Fruit fly (Drosophila melanogaster) whole organism, prepupa: ENCODE measurements around the gene CG11593.

Experiments
- CG10631 ChIP-seq: fragments of 200-800 bp; sonication (Bioruptor generic); optimal IDR thresholded peaks from 2 replicates; lab custom pipeline; 2016; ENCODE audit warnings: missing biosample characterization, missing genetic modification characterization
- CG11762 ChIP-seq: fragments of 200-800 bp; sonication (Bioruptor generic); optimal IDR thresholded peaks from 3 replicates; lab custom pipeline; 2016; ENCODE audit warnings: missing biosample characterization, missing genetic modification characterization; ENCODE audit not compliant: insufficient read depth
- CG11902 ChIP-seq: fragments of 200-800 bp; sonication (Bioruptor generic); optimal IDR thresholded peaks from 3 replicates; lab custom pipeline; 2016; ENCODE audit warnings: missing biosample characterization, missing genetic modification characterization
- CG15336 ChIP-seq: fragments of 200-800 bp; sonication (Bioruptor generic); IDR thresholded peaks from 2 replicates; pipeline ENCODE4 v1.3.6; 2022; ENCODE audit warnings: missing biosample characterization, missing genetic modification characterization
- CG1621 ChIP-seq: fragments of 200-800 bp; sonication (Bioruptor generic); optimal IDR thresholded peaks from 3 replicates; lab custom pipeline; 2018; ENCODE audit warnings: missing biosample characterization, mild to moderate bottlenecking, missing genetic modification characterization
- CG16779 ChIP-seq: fragments of 200-800 bp; sonication (Bioruptor generic); optimal IDR thresholded peaks from 3 replicates; lab custom pipeline; 2017; ENCODE audit warnings: missing biosample characterization, mild to moderate bottlenecking, missing genetic modification characterization
- CG3032 ChIP-seq: fragments of 200-800 bp; optimal IDR thresholded peaks from 2 replicates; lab custom pipeline; 2019; ENCODE audit warnings: missing biosample characterization, mild to moderate bottlenecking, missing genetic modification characterization, moderate library complexity
- CG32006 ChIP-seq: fragments of 200-800 bp; sonication (Bioruptor generic); optimal IDR thresholded peaks from 3 replicates; lab custom pipeline; 2017; ENCODE audit warnings: missing biosample characterization, mild to moderate bottlenecking, missing genetic modification characterization
- CG34406 ChIP-seq: fragments of 200-800 bp; sonication (Bioruptor generic); optimal IDR thresholded peaks from 3 replicates; lab custom pipeline; 2016; ENCODE audit warnings: missing biosample characterization, missing genetic modification characterization
- CG4318 ChIP-seq: fragments of 200-800 bp; sonication (Bioruptor generic); optimal IDR thresholded peaks from 3 replicates; lab custom pipeline; 2017; ENCODE audit warnings: missing biosample characterization, mild to moderate bottlenecking, missing genetic modification characterization
- CG6163 ChIP-seq: fragments of 200-800 bp; sonication (Bioruptor generic); IDR thresholded peaks from 3 replicates; pipeline ENCODE4 v1.3.6; 2022; ENCODE audit warnings: missing biosample characterization, missing genetic modification characterization
- CG6276 ChIP-seq: fragments of 200-800 bp; sonication (Bioruptor generic); optimal IDR thresholded peaks from 2 replicates; lab custom pipeline; 2017; ENCODE audit warnings: missing biosample characterization, mild to moderate bottlenecking, missing genetic modification characterization
- CG7368 ChIP-seq: fragments of 200-800 bp; sonication (Bioruptor generic); optimal IDR thresholded peaks from 3 replicates; lab custom pipeline; 2016; ENCODE audit warnings: missing biosample characterization, missing genetic modification characterization
- CG8319 ChIP-seq: fragments of 200-800 bp; sonication (Bioruptor generic); optimal IDR thresholded peaks from 3 replicates; lab custom pipeline; 2016; ENCODE audit warnings: missing biosample characterization, missing genetic modification characterization
- CG8632 ChIP-seq: fragments of 200-800 bp; sonication (Bioruptor generic); optimal IDR thresholded peaks from 3 replicates; lab custom pipeline; 2016; ENCODE audit warnings: missing biosample characterization, missing genetic modification characterization
- CG9139 ChIP-seq: fragments of 200-800 bp; sonication (Bioruptor generic); optimal IDR thresholded peaks from 3 replicates; lab custom pipeline; 2017; ENCODE audit warnings: missing biosample characterization, mild to moderate bottlenecking, missing genetic modification characterization
- Eip75B ChIP-seq: fragments of 200-800 bp; sonication (Bioruptor generic); optimal IDR thresholded peaks from 3 replicates; lab custom pipeline; 2016; ENCODE audit warnings: missing biosample characterization, missing genetic modification characterization
- Eip93F ChIP-seq: fragments of 200-800 bp; sonication (Bioruptor generic); optimal IDR thresholded peaks from 2 replicates; lab custom pipeline; 2016; ENCODE audit warnings: missing biosample characterization, mild to moderate bottlenecking, missing genetic modification characterization
- Ets96B ChIP-seq: fragments of 200-800 bp; optimal IDR thresholded peaks from 2 replicates; lab custom pipeline; 2019; ENCODE audit warnings: missing biosample characterization, mild to moderate bottlenecking, missing genetic modification characterization, moderate library complexity
- Gug ChIP-seq: fragments of 200-800 bp; sonication (Bioruptor generic); IDR thresholded peaks from 2 replicates; pipeline ENCODE4 v1.3.6; 2022; ENCODE audit warnings: missing biosample characterization, missing genetic modification characterization
- Hr38 ChIP-seq: sonication (Bioruptor generic); optimal IDR thresholded peaks from 2 replicates; lab custom pipeline; 2016; ENCODE audit warnings: missing biosample characterization, missing genetic modification characterization
- Hr39 ChIP-seq: fragments of 200-800 bp; sonication (Bioruptor generic); optimal IDR thresholded peaks from 2 replicates; lab custom pipeline; 2016; ENCODE audit warnings: missing biosample characterization, missing genetic modification characterization
- Hr4 ChIP-seq: fragments of 200-800 bp; sonication (Bioruptor generic); optimal IDR thresholded peaks from 3 replicates; lab custom pipeline; 2016; ENCODE audit warnings: missing biosample characterization, missing genetic modification characterization
- Lpt ChIP-seq: fragments of 200-800 bp; sonication (Bioruptor generic); optimal IDR thresholded peaks from 3 replicates; lab custom pipeline; 2016; ENCODE audit warnings: missing biosample characterization, missing genetic modification characterization
- Met ChIP-seq: fragments of 200-800 bp; sonication (Bioruptor generic); optimal IDR thresholded peaks from 3 replicates; lab custom pipeline; 2016; ENCODE audit warnings: missing biosample characterization, missing genetic modification characterization
- OdsH ChIP-seq: fragments of 200-800 bp; sonication (Bioruptor generic); optimal IDR thresholded peaks from 3 replicates; lab custom pipeline; 2016; ENCODE audit warnings: missing biosample characterization, missing genetic modification characterization
- Smox ChIP-seq: fragments of 200-800 bp; sonication (Bioruptor generic); optimal IDR thresholded peaks from 3 replicates; lab custom pipeline; 2016; ENCODE audit warnings: missing biosample characterization, missing genetic modification characterization
- Sox102F ChIP-seq: fragments of 200-800 bp; sonication (Bioruptor generic); optimal IDR thresholded peaks from 2 replicates; lab custom pipeline; 2016; ENCODE audit warnings: missing biosample characterization, mild to moderate bottlenecking, missing genetic modification characterization
- achi ChIP-seq: fragments of 200-800 bp; sonication (Bioruptor generic); optimal IDR thresholded peaks from 3 replicates; lab custom pipeline; 2016; ENCODE audit warnings: missing biosample characterization, missing genetic modification characterization
- acj6 ChIP-seq: fragments of 200-800 bp; sonication (Bioruptor generic); optimal IDR thresholded peaks from 3 replicates; lab custom pipeline; 2016; ENCODE audit warnings: missing biosample characterization, missing genetic modification characterization
- dac ChIP-seq: fragments of 200-800 bp; sonication (Bioruptor generic); optimal IDR thresholded peaks from 2 replicates; lab custom pipeline; 2017; ENCODE audit warnings: missing biosample characterization, mild to moderate bottlenecking, missing genetic modification characterization
- dsx ChIP-seq: fragments of 200-800 bp; optimal IDR thresholded peaks from 3 replicates; lab custom pipeline; 2019; ENCODE audit warnings: missing biosample characterization, mild to moderate bottlenecking, missing genetic modification characterization, moderate library complexity; ENCODE audit not compliant: poor library complexity, severe bottlenecking
- eg ChIP-seq: fragments of 200-800 bp; sonication (Bioruptor generic); IDR thresholded peaks from 3 replicates; pipeline ENCODE4 v1.3.6; 2022; ENCODE audit warnings: missing biosample characterization, missing genetic modification characterization
- esn ChIP-seq: fragments of 200-800 bp; sonication (Bioruptor generic); optimal IDR thresholded peaks from 2 replicates; lab custom pipeline; 2016; ENCODE audit warnings: missing biosample characterization, mild to moderate bottlenecking, missing genetic modification characterization, moderate library complexity
- fd59A ChIP-seq: fragments of 200-800 bp; sonication (Bioruptor generic); optimal IDR thresholded peaks from 2 replicates; lab custom pipeline; 2017; ENCODE audit warnings: missing biosample characterization, mild to moderate bottlenecking, missing genetic modification characterization, missing genetic modification reagents
- fkh ChIP-seq: fragments of 200-800 bp; sonication (Bioruptor generic); optimal IDR thresholded peaks from 3 replicates; lab custom pipeline; 2017; ENCODE audit warnings: missing biosample characterization, mild to moderate bottlenecking, missing genetic modification characterization, moderate library complexity
- lz ChIP-seq: fragments of 200-800 bp; sonication (Bioruptor generic); optimal IDR thresholded peaks from 3 replicates; lab custom pipeline; 2016; ENCODE audit warnings: missing biosample characterization, missing genetic modification characterization
- net ChIP-seq: fragments of 200-800 bp; sonication (Bioruptor generic); optimal IDR thresholded peaks from 3 replicates; lab custom pipeline; 2016; ENCODE audit warnings: missing biosample characterization, missing genetic modification characterization
- pdm3 ChIP-seq: fragments of 200-800 bp; sonication (Bioruptor generic); optimal IDR thresholded peaks from 3 replicates; lab custom pipeline; 2016; ENCODE audit warnings: missing biosample characterization, missing genetic modification characterization
- salr ChIP-seq, 2 experiments: fragments of 200-800 bp; sonication (Bioruptor generic); optimal IDR thresholded peaks; 3 replicates each; lab custom pipeline; 2016 to 2018; ENCODE audit warnings: missing biosample characterization in 2 of 2, missing genetic modification characterization in 2 of 2, mild to moderate bottlenecking in 1 of 2
- spab ChIP-seq: fragments of 200-800 bp; sonication (Bioruptor generic); optimal IDR thresholded peaks from 2 replicates; lab custom pipeline; 2017; ENCODE audit warnings: missing biosample characterization, mild to moderate bottlenecking, missing genetic modification characterization, missing genetic modification reagents
- ss ChIP-seq, 2 experiments: fragments of 200-800 bp; sonication (Bioruptor generic); optimal IDR thresholded peaks; 2 replicates in 1 of 2; 3 replicates in 1 of 2; lab custom pipeline; 2017 to 2018; ENCODE audit warnings: mild to moderate bottlenecking in 2 of 2, missing biosample characterization in 2 of 2, missing genetic modification characterization in 2 of 2, moderate library complexity in 1 of 2
- svp ChIP-seq: fragments of 200-800 bp; sonication (Bioruptor generic); peaks from one replicate; lab custom pipeline; 2016; ENCODE audit warnings: missing biosample characterization, missing genetic modification characterization
- topi ChIP-seq: fragments of 200-800 bp; sonication (Bioruptor generic); optimal IDR thresholded peaks from 3 replicates; lab custom pipeline; 2016; ENCODE audit warnings: missing biosample characterization, missing genetic modification characterization

Gene CG11593

DNA sequence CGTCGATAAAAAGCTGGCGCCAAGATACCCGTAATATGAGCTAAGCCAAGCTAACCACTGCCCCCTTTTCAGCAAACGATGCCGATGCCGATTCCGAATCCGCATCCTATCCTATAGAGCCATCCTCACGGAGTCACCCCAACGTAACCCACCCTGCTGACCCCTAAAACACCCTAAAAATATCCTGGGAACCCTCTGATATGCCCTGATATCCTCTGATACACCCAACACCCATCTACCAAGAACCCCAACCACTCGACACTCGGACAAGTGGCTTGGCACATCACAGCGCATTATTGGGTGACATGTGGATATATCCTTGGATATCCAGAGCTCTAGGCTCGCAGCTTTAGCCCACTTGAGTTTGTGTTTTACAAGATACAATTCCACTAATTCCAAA is 38.8 kb downstream of the CG11593 start:
- TF ChIP-seq achi (GFP tag; lab: Kevin White, UChicago) (no peak), CG10631 (no peak), Eip93F (no peak), salr (GFP tag; optimal IDR thresholded peaks at IDR 0.05; lab: Kevin White, UChicago) (no peak), CG32006 (GFP tag; lab: Kevin White, UChicago) (no peak), esn (no peak), Sox102F (no peak), Lpt (no peak), Met (GFP tag; lab: Kevin White, UChicago) (no peak), Ets96B (tag; lab: Kevin White, UChicago) (no peak), pdm3 (GFP tag; lab: Kevin White, UChicago) (no peak), CG15336 (GFP tag; lab: Robert Waterston, UW) (no peak), fkh (GFP tag; lab: Kevin White, UChicago) (no peak), CG1621 (tag; lab: Kevin White, UChicago) (no peak), Smox (GFP tag; lab: Kevin White, UChicago) (no peak), CG6163 (GFP tag; lab: Robert Waterston, UW) (no peak), CG34406 (GFP tag; lab: Kevin White, UChicago) (no peak), Hr39 (no peak), Gug (no peak)

DNA sequence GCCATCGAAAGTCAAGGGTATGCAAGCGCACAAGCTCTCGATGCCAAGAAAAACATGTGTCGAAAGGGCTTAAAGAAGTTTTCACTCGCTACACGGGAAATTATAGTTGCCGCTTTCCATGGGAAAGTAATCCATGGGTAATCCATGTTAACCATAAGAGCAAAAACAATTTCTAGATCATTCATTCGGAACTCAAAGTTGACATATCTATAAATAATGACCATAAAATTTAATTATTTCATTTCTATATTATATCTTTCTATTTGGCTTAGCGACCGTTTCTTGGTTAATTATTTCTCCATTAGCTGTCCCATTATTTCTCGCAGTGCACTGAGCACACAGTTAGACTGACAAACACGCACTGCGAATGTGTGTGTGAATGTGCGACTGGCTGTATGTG is 39.6 kb downstream of the CG11593 start:
- TF ChIP-seq Hr4 (GFP tag; lab: Kevin White, UChicago) (peak; percentile 4), svp (GFP tag; lab: Kevin White, UChicago) (peak; percentile 53), CG4318 (GFP tag; lab: Kevin White, UChicago) (peak; percentile 1), CG10631 (peak; percentile 16), achi (GFP tag; lab: Kevin White, UChicago) (peak; percentile 16), pdm3 (GFP tag; lab: Kevin White, UChicago) (peak; percentile 22), dac (GFP tag; lab: Kevin White, UChicago) (no peak), CG9139 (no peak), fkh (GFP tag; lab: Kevin White, UChicago) (no peak), eg (no peak), net (GFP tag; lab: Kevin White, UChicago) (no peak), Ets96B (tag; lab: Kevin White, UChicago) (no peak), CG16779 (tag; lab: Kevin White, UChicago) (no peak), ss (GFP tag; optimal IDR thresholded peaks at IDR 0.05; lab: Kevin White, UChicago) (peak in 1 of 2 experiments; percentile 56), Eip75B (GFP tag; lab: Kevin White, UChicago) (no peak), Hr39 (no peak), dsx (GFP tag; lab: Kevin White, UChicago) (no peak), CG11902 (GFP tag; lab: Kevin White, UChicago) (no peak), Hr38 (GFP tag; lab: Kevin White, UChicago) (no peak), CG32006 (GFP tag; lab: Kevin White, UChicago) (peak; percentile 56), Gug (no peak), OdsH (GFP tag; lab: Kevin White, UChicago) (peak; percentile 27), CG11762 (GFP tag; lab: Kevin White, UChicago) (no peak), CG7368 (GFP tag; lab: Kevin White, UChicago) (no peak), Eip93F (no peak), topi (no peak), CG3032 (tag; lab: Kevin White, UChicago) (no peak), CG8319 (GFP tag; lab: Kevin White, UChicago) (no peak), CG15336 (GFP tag; lab: Robert Waterston, UW) (no peak), CG6276 (GFP tag; lab: Kevin White, UChicago) (no peak), acj6 (GFP tag; lab: Kevin White, UChicago) (peak; percentile 48), fd59A (GFP tag; lab: Kevin White, UChicago) (peak; percentile 39), lz (no peak), CG8632 (GFP tag; lab: Kevin White, UChicago) (peak; percentile 9), spab (GFP tag; lab: Kevin White, UChicago) (no peak), CG34406 (GFP tag; lab: Kevin White, UChicago) (peak; percentile 21)
- TF ChIP-seq, all 60 proteins: peak for 13
